Worm (Caenorhabditis elegans) whole organism, young adult: Measurements from ENCODE around the gene T05A8.6.

Experiments used
- C06A6.2 ChIP-seq: fragments of 200-800 bp; sonication (Bioruptor generic); conservative IDR thresholded peaks from 2 replicates; pipeline ENCODE4 v1.3.6; 2022; ENCODE audit warnings: missing genetic modification characterization, missing compliant biosample characterization
- D2030.7 ChIP-seq: fragments of 200-800 bp; sonication (Bioruptor generic); IDR thresholded peaks from 2 replicates; pipeline ENCODE4 v1.3.6; 2022; ENCODE audit warnings: missing genetic modification reagents, missing genetic modification characterization, missing compliant biosample characterization
- F39B2.1 ChIP-seq: fragments of 200-800 bp; sonication (Bioruptor generic); IDR thresholded peaks from 2 replicates; pipeline ENCODE4 v1.3.6; 2022; ENCODE audit warnings: missing genetic modification reagents, missing genetic modification characterization, missing compliant biosample characterization
- F57A8.1 ChIP-seq: fragments of 200-800 bp; sonication (Bioruptor generic); optimal IDR thresholded peaks from 2 replicates; lab custom pipeline; 2018; ENCODE audit warnings: mild to moderate bottlenecking, missing genetic modification characterization, moderate library complexity, missing compliant biosample characterization
- K11D2.4 ChIP-seq: fragments of 200-800 bp; sonication (Bioruptor generic); IDR thresholded peaks from 2 replicates; pipeline ENCODE4 v1.3.6; 2022; ENCODE audit warnings: missing genetic modification reagents, missing genetic modification characterization, missing compliant biosample characterization
- T26A5.8 ChIP-seq: sonication (generic microtip); optimal IDR thresholded peaks from 2 replicates; lab custom pipeline; 2016; ENCODE audit warnings: missing genetic modification characterization, missing compliant biosample characterization
- Y67H2A.10 ChIP-seq: fragments of 200-800 bp; sonication (Bioruptor generic); conservative IDR thresholded peaks from 2 replicates; pipeline ENCODE4 v1.3.6; 2022; ENCODE audit warnings: missing genetic modification reagents, missing genetic modification characterization, missing compliant biosample characterization
- ama-1 ChIP-seq, 3 experiments: fragments of 150-350 bp in 1 of 3; sonication (generic microtip) in 2 of 3; optimal IDR thresholded peaks; 2 replicates each; lab custom pipeline; 2014 to 2018; ENCODE audit warnings: missing biosample characterization in 2 of 3, missing genetic modification characterization in 2 of 3, missing genetic modification reagents in 2 of 3
- attf-5 ChIP-seq: fragments of 200-800 bp; sonication (Bioruptor generic); optimal IDR thresholded peaks from 2 replicates; lab custom pipeline; 2018; ENCODE audit warnings: mild to moderate bottlenecking, missing genetic modification characterization, missing compliant biosample characterization
- cebp-2 ChIP-seq: fragments of 200-800 bp; sonication (Bioruptor generic); IDR thresholded peaks from 2 replicates; pipeline ENCODE4 v1.3.6; 2022; ENCODE audit warnings: missing genetic modification characterization, missing compliant biosample characterization
- ceh-91 ChIP-seq: fragments of 200-800 bp; sonication (Bioruptor generic); IDR thresholded peaks from 2 replicates; pipeline ENCODE4 v1.3.6; 2022; ENCODE audit warnings: missing genetic modification reagents, missing genetic modification characterization, missing compliant biosample characterization
- chd-7 ChIP-seq: sonication (generic microtip); optimal IDR thresholded peaks from 2 replicates; lab custom pipeline; 2016; ENCODE audit warnings: mild to moderate bottlenecking, missing genetic modification characterization, moderate library complexity, missing compliant biosample characterization
- egl-18 ChIP-seq: fragments of 200-800 bp; sonication (Bioruptor generic); IDR thresholded peaks from 2 replicates; pipeline ENCODE4 v1.3.6; 2022; ENCODE audit warnings: missing genetic modification reagents, missing genetic modification characterization, missing compliant biosample characterization
- egrh-3 ChIP-seq: fragments of 200-800 bp; sonication (Bioruptor generic); IDR thresholded peaks from 2 replicates; pipeline ENCODE4 v1.3.6; 2022; ENCODE audit warnings: missing genetic modification reagents, missing genetic modification characterization, missing compliant biosample characterization
- fkh-3 ChIP-seq: sonication (generic microtip); optimal IDR thresholded peaks from 2 replicates; lab custom pipeline; 2016; ENCODE audit warnings: mild to moderate bottlenecking, missing genetic modification characterization, missing compliant biosample characterization
- hlh-12 ChIP-seq: sonication (generic microtip); optimal IDR thresholded peaks from 2 replicates; lab custom pipeline; 2016; ENCODE audit warnings: missing genetic modification characterization, missing compliant biosample characterization
- hlh-26 ChIP-seq: fragments of 200-800 bp; sonication (Bioruptor generic); conservative IDR thresholded peaks from 2 replicates; pipeline ENCODE4 v1.3.6; 2022; ENCODE audit warnings: missing genetic modification reagents, missing genetic modification characterization, missing compliant biosample characterization
- hmg-1.2 ChIP-seq: fragments of 200-800 bp; sonication (Bioruptor generic); IDR thresholded peaks from 2 replicates; pipeline ENCODE4 v1.3.6; 2022; ENCODE audit warnings: missing genetic modification reagents, missing genetic modification characterization, missing compliant biosample characterization
- hmg-20 ChIP-seq: fragments of 200-800 bp; sonication (Bioruptor generic); IDR thresholded peaks from 2 replicates; pipeline ENCODE4 v1.3.6; 2022; ENCODE audit warnings: missing genetic modification reagents, missing genetic modification characterization, missing compliant biosample characterization
- hsf-1 ChIP-seq: fragments of 200-800 bp; sonication (Bioruptor generic); IDR thresholded peaks from 2 replicates; pipeline ENCODE4 v1.3.6; 2022; ENCODE audit warnings: missing genetic modification reagents, missing genetic modification characterization, missing compliant biosample characterization
- let-526 ChIP-seq: fragments of 200-800 bp; sonication (Bioruptor generic); IDR thresholded peaks from 2 replicates; pipeline ENCODE4 v1.3.6; 2022; ENCODE audit warnings: missing genetic modification reagents, missing genetic modification characterization, missing compliant biosample characterization
- let-607 ChIP-seq, 2 experiments: fragments of 200-800 bp in 1 of 2; sonication (Bioruptor generic) in 1 of 2; sonication (generic microtip) in 1 of 2; optimal IDR thresholded peaks; 2 replicates each; lab custom pipeline; 2016 to 2018; ENCODE audit warnings: mild to moderate bottlenecking in 2 of 2, missing compliant biosample characterization in 2 of 2, missing genetic modification characterization in 2 of 2, moderate library complexity in 2 of 2, missing genotype in 1 of 2
- lsl-1 ChIP-seq: fragments of 200-800 bp; sonication (Bioruptor generic); optimal IDR thresholded peaks from 2 replicates; lab custom pipeline; 2018; ENCODE audit warnings: mild to moderate bottlenecking, missing genetic modification characterization, moderate library complexity, missing compliant biosample characterization
- madf-3 ChIP-seq: fragments of 200-800 bp; sonication (Bioruptor generic); IDR thresholded peaks from 2 replicates; pipeline ENCODE4 v1.3.6; 2022; ENCODE audit warnings: missing genetic modification reagents, missing genetic modification characterization, missing compliant biosample characterization
- mcd-1 ChIP-seq: fragments of 200-800 bp; sonication (Bioruptor generic); IDR thresholded peaks from 2 replicates; pipeline ENCODE4 v1.3.6; 2022; ENCODE audit warnings: missing genetic modification reagents, missing genetic modification characterization, missing compliant biosample characterization
- mel-28 ChIP-seq: sonication (generic microtip); optimal IDR thresholded peaks from 2 replicates; lab custom pipeline; 2016; ENCODE audit warnings: borderline replicate concordance, mild to moderate bottlenecking, missing genetic modification characterization, missing compliant biosample characterization
- pha-4 ChIP-seq: fragments of 150-350 bp; sonication (generic microtip); optimal IDR thresholded peaks from 2 replicates; lab custom pipeline; 2014; ENCODE audit warnings: missing biosample characterization, missing genetic modification reagents, missing genetic modification characterization
- rcor-1 ChIP-seq: fragments of 200-800 bp; sonication (Bioruptor generic); IDR thresholded peaks from 2 replicates; pipeline ENCODE4 v1.3.6; 2022; ENCODE audit warnings: missing genetic modification reagents, missing genetic modification characterization, missing compliant biosample characterization
- rec-8 ChIP-seq, 2 experiments: sonication (generic microtip); optimal IDR thresholded peaks; 2 replicates each; lab custom pipeline; 2016; ENCODE audit warnings: mild to moderate bottlenecking in 2 of 2, missing genetic modification characterization in 2 of 2, missing genetic modification reagents in 2 of 2, missing genotype in 2 of 2, missing biosample characterization in 1 of 2, missing compliant biosample characterization in 1 of 2, moderate library complexity in 1 of 2
- rpc-1 ChIP-seq, 2 experiments: fragments of 150-350 bp in 1 of 2; sonication (generic microtip) in 1 of 2; optimal IDR thresholded peaks; 2 replicates each; lab custom pipeline; 2014 to 2018; ENCODE audit warnings: missing biosample characterization in 1 of 2, missing genetic modification characterization in 1 of 2, missing genetic modification reagents in 1 of 2, missing genotype in 1 of 2
- sptf-2 ChIP-seq: fragments of 200-800 bp; sonication (Bioruptor generic); optimal IDR thresholded peaks from 2 replicates; lab custom pipeline; 2018; ENCODE audit warnings: mild to moderate bottlenecking, missing genetic modification characterization, missing compliant biosample characterization
- zfh-2 ChIP-seq: fragments of 200-800 bp; sonication (Bioruptor generic); conservative IDR thresholded peaks from 2 replicates; pipeline ENCODE4 v1.3.6; 2022; ENCODE audit warnings: missing genetic modification reagents, missing genetic modification characterization, missing compliant biosample characterization
- ztf-18 ChIP-seq: sonication (generic microtip); optimal IDR thresholded peaks from 2 replicates; lab custom pipeline; 2016; ENCODE audit warnings: missing genotype, mild to moderate bottlenecking, missing genetic modification characterization, missing compliant biosample characterization

The T05A8.6 gene

ce11 chrII:2721992-2722391 is 17.5 kb downstream of the T05A8.6 start (continued):
- TF ChIP-seq mel-28 (tag; lab: Kevin White, UChicago) = no peak
- no peak for TF ChIP-seq egl-18 (GFP tag; lab: Robert Waterston, UW)
- no peak for TF ChIP-seq hlh-26
- TF ChIP-seq sptf-2 (GFP tag; lab: Kevin White, UChicago) = no peak
- no peak for TF ChIP-seq pha-4 (tag; lab: Kevin White, UChicago)
- TF ChIP-seq let-607 (tag; optimal IDR thresholded peaks at IDR 0.05; lab: Kevin White, UChicago) = no peak
- no peak for TF ChIP-seq F57A8.1 (GFP tag; lab: Kevin White, UChicago)
- TF ChIP-seq hmg-1.2 (GFP tag; lab: Robert Waterston, UW) = no peak

ce11 chrII:2719212-2719611 is 20.3 kb downstream of the T05A8.6 start:
- TF ChIP-seq mcd-1 (0 out of 2 replicates have a peak, but pooled peaks have one; percentile 10), zfh-2 (peak; percentile 81), hsf-1 (GFP tag; lab: Robert Waterston, UW) (no peak), chd-7 (no peak), egrh-3 (GFP tag; lab: Robert Waterston, UW) (peak; percentile 74; the same call in 1 of the 2 replicates)
- TF ChIP-seq, all 124 proteins: peak for 3

ce11 chrII:2717335-2717734 is 22.2 kb downstream of the T05A8.6 start, which contains the start of gene T05A8.3:
TSS of gene T05A8.3 (minus strand) at chrII:2717435.
- TF ChIP-seq let-526 (GFP tag; lab: Robert Waterston, UW) (no peak), zfh-2 (0 out of 2 replicates have a peak, but pooled peaks have one; percentile 26)

- TF ChIP-seq fkh-3 (tag; lab: Kevin White, UChicago) = no peak
These were observed 28.6 kb downstream of the T05A8.6 start, which contains the start of gene T05A8.2 for ce11 chrII:2710919-2711318. TSS of gene T05A8.2 (minus strand) at chrII:2711019.

- TF ChIP-seq Y67H2A.10 (GFP tag; lab: Robert Waterston, UW) (no peak), C06A6.2 (GFP tag; lab: Robert Waterston, UW) (no peak), K11D2.4 (GFP tag; lab: Robert Waterston, UW) (no peak), ztf-18 (no peak), T26A5.8 (no peak), hlh-12 (tag; lab: Kevin White, UChicago) (no peak), lsl-1 (no peak), egrh-3 (GFP tag; lab: Robert Waterston, UW) (no peak), F39B2.1 (GFP tag; lab: Robert Waterston, UW) (no peak)
- TF ChIP-seq, all 124 proteins: peak for 0
These were observed 29.6 kb downstream of the T05A8.6 start, which contains the start of gene T05A8.1 for ce11 chrII:2709942-2710341. TSS of gene T05A8.1 (minus strand) at chrII:2710042.

ce11 chrII:2707872-2708271 is 31.6 kb downstream of the T05A8.6 start, which contains the start of gene Y47G7B.2:
TSS of gene Y47G7B.2 (minus strand) at chrII:2708014.
- TF ChIP-seq madf-3 (GFP tag; lab: Robert Waterston, UW) (no peak), attf-5 (GFP tag; lab: Kevin White, UChicago) (peak; percentile 18), F39B2.1 (GFP tag; lab: Robert Waterston, UW) (no peak), hmg-20 (GFP tag; lab: Robert Waterston, UW) (no peak), hmg-1.2 (GFP tag; lab: Robert Waterston, UW) (peak; percentile 59; the same call in 1 of the 2 replicates), rcor-1 (GFP tag; lab: Robert Waterston, UW) (no peak)

- TF ChIP-seq hlh-12 (tag; lab: Kevin White, UChicago) (no peak), D2030.7 (GFP tag; lab: Robert Waterston, UW) (no peak), ama-1 (optimal IDR thresholded peaks at IDR 0.05; lab: Kevin White, UChicago) (no peak), ama-1 (GFP tag; optimal IDR thresholded peaks at IDR 0.05; lab: Kevin White, UChicago) (no peak), cebp-2 (GFP tag; lab: Robert Waterston, UW) (no peak), rec-8 (tag; optimal IDR thresholded peaks at IDR 0.05; lab: Kevin White, UChicago) (no peak), rpc-1 (optimal IDR thresholded peaks at IDR 0.05; lab: Kevin White, UChicago) (no peak), rpc-1 (tag; optimal IDR thresholded peaks at IDR 0.05; lab: Kevin White, UChicago) (no peak), attf-5 (GFP tag; lab: Kevin White, UChicago) (no peak), let-607 (tag; optimal IDR thresholded peaks at IDR 0.05; lab: Kevin White, UChicago) (no peak), ceh-91 (no peak)
These were observed 34.3 kb downstream of the T05A8.6 start, which contains the start of gene srh-128 for ce11 chrII:2705200-2705599. TSS of gene srh-128 (minus strand) at chrII:2705300.
